Worm (Caenorhabditis elegans) whole organism, L1 larva: ENCODE results near the gene let-767.

ENCODE experiments used
- C16A3.4 ChIP-seq: fragments of 150-350 bp; optimal IDR thresholded peaks from 2 replicates; lab custom pipeline; 2014; ENCODE audit warnings: missing biosample characterization, missing genetic modification characterization
- C34B4.2 ChIP-seq: sonication (generic microtip); optimal IDR thresholded peaks from 2 replicates; lab custom pipeline; 2017; ENCODE audit warnings: mild to moderate bottlenecking, missing genetic modification characterization, missing compliant biosample characterization
- F16B12.6 ChIP-seq: fragments of 150-350 bp; optimal IDR thresholded peaks from 2 replicates; lab custom pipeline; 2014; ENCODE audit warnings: missing biosample characterization, missing genetic modification characterization
- Y116A8C.19 ChIP-seq: sonication (generic microtip); optimal IDR thresholded peaks from 2 replicates; lab custom pipeline; 2016; ENCODE audit warnings: missing compliant biosample characterization, missing genetic modification characterization, borderline replicate concordance
- aly-2 ChIP-seq: fragments of 150-350 bp; optimal IDR thresholded peaks from 2 replicates; lab custom pipeline; 2014; ENCODE audit warnings: missing biosample characterization, missing genetic modification characterization
- blmp-1 ChIP-seq: fragments of 150-350 bp; optimal IDR thresholded peaks from 2 replicates; lab custom pipeline; 2014; ENCODE audit warnings: missing biosample characterization, missing genetic modification characterization
- ceh-63 ChIP-seq: fragments of 200-800 bp; sonication (Bioruptor generic); optimal IDR thresholded peaks from 2 replicates; lab custom pipeline; 2018; ENCODE audit warnings: mild to moderate bottlenecking, missing genetic modification characterization, missing compliant biosample characterization
- ceh-8 ChIP-seq: fragments of 200-800 bp; sonication (Bioruptor generic); optimal IDR thresholded peaks from 2 replicates; lab custom pipeline; 2018; ENCODE audit warnings: mild to moderate bottlenecking, missing genetic modification characterization, moderate library complexity, missing compliant biosample characterization
- ceh-82 ChIP-seq, 3 experiments: fragments of 150-350 bp in 1 of 3; sonication (generic microtip) in 2 of 3; optimal IDR thresholded peaks; 2 replicates each; lab custom pipeline; 2014 to 2017; ENCODE audit warnings: missing biosample characterization in 3 of 3, missing genetic modification characterization in 3 of 3
- ces-1 ChIP-seq: fragments of 150-350 bp; optimal IDR thresholded peaks from 2 replicates; lab custom pipeline; 2014; ENCODE audit warnings: missing biosample characterization, missing genetic modification reagents, missing genetic modification characterization
- dpl-1 ChIP-seq, 3 experiments: fragments of 150-350 bp in 2 of 3; sonication (generic microtip) in 1 of 3; optimal IDR thresholded peaks; 2 replicates each; lab custom pipeline; 2014 to 2017; ENCODE audit warnings: missing biosample characterization in 3 of 3, missing genetic modification characterization in 3 of 3, missing genetic modification reagents in 3 of 3
- efl-1 ChIP-seq, 4 experiments: fragments of 150-350 bp; optimal IDR thresholded peaks in 3 of 4; peaks in 1 of 4; 1 replicate in 1 of 4; 2 replicates in 3 of 4; lab custom pipeline; 2014; ENCODE audit warnings: missing biosample characterization in 2 of 4, missing genetic modification characterization in 2 of 4, missing genetic modification reagents in 2 of 4
- efl-3 ChIP-seq: fragments of 200-800 bp; sonication (Bioruptor generic); optimal IDR thresholded peaks from 2 replicates; lab custom pipeline; 2018; ENCODE audit warnings: mild to moderate bottlenecking, missing genetic modification characterization, missing compliant biosample characterization
- egl-27 ChIP-seq, 2 experiments: fragments of 150-350 bp in 1 of 2; sonication (generic microtip); optimal IDR thresholded peaks; 3 replicates each; lab custom pipeline; 2017 to 2018; ENCODE audit warnings: missing biosample characterization in 2 of 2, missing genetic modification characterization in 2 of 2, missing genetic modification reagents in 2 of 2
- elt-2 ChIP-seq: sonication (generic microtip); optimal IDR thresholded peaks from 2 replicates; lab custom pipeline; 2016; ENCODE audit warnings: missing genetic modification characterization, mild to moderate bottlenecking, inconsistent platforms, missing compliant biosample characterization, missing genetic modification reagents
- elt-3 ChIP-seq, 6 experiments: fragments of 150-350 bp in 1 of 6; sonication (generic microtip); optimal IDR thresholded peaks; 2 replicates each; lab custom pipeline; 2017 to 2018; ENCODE audit warnings: missing biosample characterization in 6 of 6, missing genetic modification characterization in 6 of 6, inconsistent platforms in 1 of 6
- ets-5 ChIP-seq: fragments of 200-800 bp; sonication (Bioruptor generic); IDR thresholded peaks from 2 replicates; pipeline ENCODE4 v1.3.6; 2022; ENCODE audit warnings: missing genetic modification characterization, missing compliant biosample characterization
- fkh-10 ChIP-seq: sonication (generic microtip); optimal IDR thresholded peaks from 2 replicates; lab custom pipeline; 2017; ENCODE audit warnings: missing biosample characterization, missing genetic modification reagents, missing genetic modification characterization
- fkh-8 ChIP-seq: sonication (generic microtip); optimal IDR thresholded peaks from 2 replicates; lab custom pipeline; 2016; ENCODE audit warnings: mild to moderate bottlenecking, missing genetic modification characterization, missing compliant biosample characterization
- fos-1 ChIP-seq: fragments of 150-350 bp; optimal IDR thresholded peaks from 2 replicates; lab custom pipeline; 2014; ENCODE audit warnings: missing biosample characterization, missing genetic modification characterization
- grh-1 ChIP-seq: fragments of 200-800 bp; sonication (Bioruptor generic); IDR thresholded peaks from 2 replicates; pipeline ENCODE4 v1.3.6; 2022; ENCODE audit warnings: missing genetic modification reagents, missing genetic modification characterization, missing compliant biosample characterization
- hlh-4 ChIP-seq: sonication (generic microtip); optimal IDR thresholded peaks from 2 replicates; lab custom pipeline; 2016; ENCODE audit warnings: mild to moderate bottlenecking, missing genetic modification characterization, missing compliant biosample characterization
- lin-13 ChIP-seq: fragments of 150-350 bp; optimal IDR thresholded peaks from 2 replicates; lab custom pipeline; 2014; ENCODE audit warnings: missing biosample characterization, missing genetic modification reagents, missing genetic modification characterization
- lin-15B ChIP-seq: fragments of 150-350 bp; sonication (generic microtip); optimal IDR thresholded peaks from 3 replicates; lab custom pipeline; 2014; ENCODE audit warnings: missing biosample characterization, missing genetic modification characterization
- lin-35 ChIP-seq, 2 experiments: fragments of 150-350 bp; optimal IDR thresholded peaks; 2 replicates each; lab custom pipeline; 2014; ENCODE audit warnings: missing biosample characterization in 2 of 2, missing genetic modification characterization in 2 of 2, missing genetic modification reagents in 2 of 2
- lsy-2 ChIP-seq, 2 experiments: fragments of 150-350 bp; optimal IDR thresholded peaks; 2 replicates each; lab custom pipeline; 2014; ENCODE audit warnings: missing biosample characterization in 2 of 2, missing genetic modification characterization in 2 of 2
- mep-1 ChIP-seq: fragments of 150-350 bp; optimal IDR thresholded peaks from 2 replicates; lab custom pipeline; 2014; ENCODE audit warnings: missing biosample characterization, missing genetic modification characterization
- nhr-12 ChIP-seq: sonication (generic microtip); optimal IDR thresholded peaks from 2 replicates; lab custom pipeline; 2017; ENCODE audit warnings: missing biosample characterization, missing genetic modification characterization
- nhr-20 ChIP-seq: sonication (generic microtip); optimal IDR thresholded peaks from 2 replicates; lab custom pipeline; 2016; ENCODE audit warnings: mild to moderate bottlenecking, missing genetic modification characterization, missing compliant biosample characterization
- nhr-237 ChIP-seq: fragments of 150-350 bp; optimal IDR thresholded peaks from 2 replicates; lab custom pipeline; 2014; ENCODE audit warnings: missing biosample characterization, missing genetic modification characterization
- nhr-47 ChIP-seq: sonication (generic microtip); optimal IDR thresholded peaks from 2 replicates; lab custom pipeline; 2016; ENCODE audit warnings: mild to moderate bottlenecking, missing genetic modification characterization, moderate library complexity, missing compliant biosample characterization
- nhr-85 ChIP-seq: sonication (generic microtip); peaks from one replicate; lab custom pipeline; 2016; ENCODE audit warnings: missing genetic modification characterization, inconsistent platforms, missing compliant biosample characterization
- nhr-90 ChIP-seq: sonication (generic microtip); optimal IDR thresholded peaks from 2 replicates; lab custom pipeline; 2016; ENCODE audit warnings: mild to moderate bottlenecking, missing genetic modification characterization, missing compliant biosample characterization; ENCODE audit not compliant: poor library complexity
- pag-3 ChIP-seq: sonication (generic microtip); optimal IDR thresholded peaks from 2 replicates; lab custom pipeline; 2017; ENCODE audit warnings: missing genetic modification characterization, mild to moderate bottlenecking, missing compliant biosample characterization, antibody characterized with exemption, borderline replicate concordance; ENCODE audit not compliant: insufficient read depth
- pqm-1 ChIP-seq: sonication (generic microtip); optimal IDR thresholded peaks from 3 replicates; lab custom pipeline; 2017; ENCODE audit warnings: missing biosample characterization, missing genetic modification characterization
- rnt-1 ChIP-seq: sonication (generic microtip); optimal IDR thresholded peaks from 2 replicates; lab custom pipeline; 2016; ENCODE audit warnings: mild to moderate bottlenecking, missing genetic modification characterization, moderate library complexity, missing compliant biosample characterization
- snu-23 ChIP-seq: sonication (generic microtip); optimal IDR thresholded peaks from 2 replicates; lab custom pipeline; 2016; ENCODE audit warnings: missing genetic modification characterization, missing compliant biosample characterization
- swsn-7 ChIP-seq: sonication (generic microtip); optimal IDR thresholded peaks from 2 replicates; lab custom pipeline; 2016; ENCODE audit warnings: missing genetic modification characterization, missing compliant biosample characterization
- tbx-2 ChIP-seq: sonication (generic microtip); optimal IDR thresholded peaks from 2 replicates; lab custom pipeline; 2016; ENCODE audit warnings: missing genetic modification characterization, missing compliant biosample characterization
- unc-130 ChIP-seq: fragments of 150-350 bp; optimal IDR thresholded peaks from 2 replicates; lab custom pipeline; 2017; ENCODE audit warnings: missing biosample characterization, missing genetic modification characterization, inconsistent platforms
- unc-30 ChIP-seq: sonication (generic microtip); optimal IDR thresholded peaks from 2 replicates; lab custom pipeline; 2017; ENCODE audit warnings: missing biosample characterization, missing genetic modification characterization
- unc-86 ChIP-seq: sonication (generic microtip); optimal IDR thresholded peaks from 2 replicates; lab custom pipeline; 2016; ENCODE audit warnings: missing genetic modification characterization, missing compliant biosample characterization
- vab-15 ChIP-seq: sonication (generic microtip); optimal IDR thresholded peaks from 2 replicates; lab custom pipeline; 2017; ENCODE audit warnings: missing genotype, mild to moderate bottlenecking, missing genetic modification characterization, missing compliant biosample characterization
- xbp-1 ChIP-seq: sonication (generic microtip); optimal IDR thresholded peaks from 2 replicates; lab custom pipeline; 2016; ENCODE audit warnings: missing genetic modification characterization, missing compliant biosample characterization
- zag-1 ChIP-seq: fragments of 150-350 bp; optimal IDR thresholded peaks from 2 replicates; lab custom pipeline; 2014; ENCODE audit warnings: missing biosample characterization, missing genetic modification characterization

let-767 gene

ce11 chrIII:6339919-6340434 is at the start of gene let-767:
Gene let-767 (minus strand): TSS chrIII:6339969.
- TF ChIP-seq zag-1 (tag; lab: Kevin White, UChicago): no peak
- no peak for TF ChIP-seq Y116A8C.19
- TF ChIP-seq elt-3 (tag; optimal IDR thresholded peaks at IDR 0.05; lab: Kevin White, UChicago): peak in 1 of 6 experiments; percentile 61

- no peak for TF ChIP-seq unc-30 (tag; lab: Kevin White, UChicago)
- TF ChIP-seq nhr-12 (tag; lab: Kevin White, UChicago): no peak
- no peak for TF ChIP-seq pqm-1 (tag; lab: Kevin White, UChicago)
- no peak for TF ChIP-seq hlh-4 (tag; lab: Kevin White, UChicago)
- no peak for TF ChIP-seq ets-5 (GFP tag; lab: Robert Waterston, UW)
- TF ChIP-seq lin-35 (GFP tag; optimal IDR thresholded peaks at IDR 0.05; lab: Kevin White, UChicago): no peak
- TF ChIP-seq ces-1 (GFP tag; lab: Kevin White, UChicago): no peak
- TF ChIP-seq nhr-20: no peak
- TF ChIP-seq aly-2 (tag; lab: Kevin White, UChicago): no peak
- TF ChIP-seq unc-130 (tag; lab: Kevin White, UChicago): no peak
- no peak for TF ChIP-seq grh-1
- TF ChIP-seq, all 84 proteins: peak for 0
Observed at ce11 chrIII:6389533-6389932, 49.8 kb upstream of the let-767 start, which contains the start of gene C16A3.2. Gene C16A3.2 (plus strand): TSS chrIII:6389833.

DNA sequence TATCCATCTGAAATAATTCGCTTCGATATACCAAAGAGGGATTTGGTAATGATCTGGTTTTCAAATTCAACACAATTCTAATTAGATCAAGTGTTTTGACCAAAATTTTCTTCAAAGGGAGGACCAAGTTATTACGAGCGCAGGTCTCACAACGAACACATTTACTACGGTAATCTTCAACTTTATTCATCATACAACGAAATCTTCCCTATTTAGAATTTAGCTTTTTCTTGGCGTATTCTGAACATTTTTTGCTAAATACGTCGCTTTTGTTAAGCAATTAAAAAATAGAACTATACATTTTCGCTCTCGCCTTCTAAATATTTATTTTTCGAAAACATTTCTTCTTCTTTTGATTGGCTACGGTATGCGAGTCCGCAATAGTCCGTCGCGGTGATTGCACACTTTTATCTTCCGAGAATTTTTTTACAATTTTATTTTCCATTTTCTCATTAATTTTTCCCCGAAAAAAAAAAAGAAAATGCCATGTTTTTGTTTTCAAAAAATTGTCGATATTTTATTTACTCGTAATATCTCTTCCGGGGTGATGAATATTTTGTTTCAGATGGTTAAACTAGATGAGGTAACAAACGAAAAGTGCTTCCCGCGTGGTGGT is 43.3 kb upstream of the let-767 start, which contains the start of gene let-716:
let-716 (plus strand) TSS at position 566 of the 616 bp plus-strand sequence.
- TF ChIP-seq lin-35 (GFP tag; optimal IDR thresholded peaks at IDR 0.05; lab: Kevin White, UChicago) (peak; percentile 45 to 54), fkh-10 (GFP tag; lab: Kevin White, UChicago) (no peak), nhr-90 (tag; lab: Kevin White, UChicago) (no peak), ceh-82 (tag; optimal IDR thresholded peaks at IDR 0.05; lab: Kevin White, UChicago) (peak in 1 of 3 experiments; percentile 18), nhr-12 (tag; lab: Kevin White, UChicago) (no peak), C16A3.4 (tag; lab: Kevin White, UChicago) (no peak), efl-1 (optimal IDR thresholded peaks at IDR 0.05; lab: Kevin White, UChicago) (peak; percentile 37 to 39), efl-1 (GFP tag; optimal IDR thresholded peaks at IDR 0.05 in 1 of 2; lab: Kevin White, UChicago) (peak; percentile 48 to 95), tbx-2 (no peak), egl-27 (tag; optimal IDR thresholded peaks at IDR 0.05; lab: Kevin White, UChicago) (no peak), elt-3 (tag; optimal IDR thresholded peaks at IDR 0.05; lab: Kevin White, UChicago) (no peak), lsy-2 (tag; optimal IDR thresholded peaks at IDR 0.05; lab: Kevin White, UChicago) (peak; percentile 93 to 98), snu-23 (GFP tag; lab: Kevin White, UChicago) (peak; percentile 59), pqm-1 (tag; lab: Kevin White, UChicago) (no peak), lin-13 (GFP tag; lab: Kevin White, UChicago) (no peak), unc-130 (tag; lab: Kevin White, UChicago) (no peak), efl-3 (no peak), rnt-1 (tag; lab: Kevin White, UChicago) (peak; percentile 21), zag-1 (tag; lab: Kevin White, UChicago) (no peak), fos-1 (tag; lab: Kevin White, UChicago) (no peak), F16B12.6 (tag; lab: Kevin White, UChicago) (peak; percentile 89), fkh-8 (tag; lab: Kevin White, UChicago) (no peak), nhr-237 (no peak), pag-3 (no peak), nhr-47 (tag; lab: Kevin White, UChicago) (peak; percentile 33), xbp-1 (tag; lab: Kevin White, UChicago) (no peak), aly-2 (tag; lab: Kevin White, UChicago) (no peak), unc-86 (tag; lab: Kevin White, UChicago) (no peak), ces-1 (GFP tag; lab: Kevin White, UChicago) (no peak), ceh-8 (GFP tag; lab: Kevin White, UChicago) (no peak), vab-15 (no peak), mep-1 (tag; lab: Kevin White, UChicago) (no peak), elt-2 (tag; lab: Kevin White, UChicago) (no peak), C34B4.2 (tag; lab: Kevin White, UChicago) (no peak), swsn-7 (peak; percentile 39), lin-15B (peak; percentile 13), nhr-20 (peak; percentile 26), nhr-85 (tag; lab: Kevin White, UChicago) (no peak), blmp-1 (tag; lab: Kevin White, UChicago) (no peak), ceh-63 (GFP tag; lab: Kevin White, UChicago) (no peak), dpl-1 (GFP tag; optimal IDR thresholded peaks at IDR 0.05; lab: Kevin White, UChicago) (peak; percentile 17 to 61 (median 44))
